Fruit fly (Drosophila melanogaster) Kc167 (cell line): Measurements from ENCODE around the gene Ndae1.

ENCODE experiments used
- Myc ChIP-seq: fragments of >200 bp; optimal IDR thresholded peaks from 2 replicates; lab custom pipeline; 2017; ENCODE audit warnings: missing external identifiers
- Sin3A ChIP-seq: fragments of >200 bp; optimal IDR thresholded peaks from 2 replicates; lab custom pipeline; 2018; ENCODE audit warnings: missing external identifiers
- h ChIP-seq: fragments of >200 bp; optimal IDR thresholded peaks from 3 replicates; lab custom pipeline; 2018; ENCODE audit warnings: missing external identifiers
- insv ChIP-seq: fragments of >200 bp; optimal IDR thresholded peaks from 3 replicates; lab custom pipeline; 2018; ENCODE audit warnings: missing external identifiers
- psq ChIP-seq: fragments of >200 bp; optimal IDR thresholded peaks from 2 replicates; lab custom pipeline; 2017; ENCODE audit warnings: missing external identifiers
- ttk ChIP-seq: sonication (Bioruptor generic); optimal IDR thresholded peaks from 2 replicates; lab custom pipeline; 2017; ENCODE audit warnings: missing external identifiers

The Ndae1 gene

DNA sequence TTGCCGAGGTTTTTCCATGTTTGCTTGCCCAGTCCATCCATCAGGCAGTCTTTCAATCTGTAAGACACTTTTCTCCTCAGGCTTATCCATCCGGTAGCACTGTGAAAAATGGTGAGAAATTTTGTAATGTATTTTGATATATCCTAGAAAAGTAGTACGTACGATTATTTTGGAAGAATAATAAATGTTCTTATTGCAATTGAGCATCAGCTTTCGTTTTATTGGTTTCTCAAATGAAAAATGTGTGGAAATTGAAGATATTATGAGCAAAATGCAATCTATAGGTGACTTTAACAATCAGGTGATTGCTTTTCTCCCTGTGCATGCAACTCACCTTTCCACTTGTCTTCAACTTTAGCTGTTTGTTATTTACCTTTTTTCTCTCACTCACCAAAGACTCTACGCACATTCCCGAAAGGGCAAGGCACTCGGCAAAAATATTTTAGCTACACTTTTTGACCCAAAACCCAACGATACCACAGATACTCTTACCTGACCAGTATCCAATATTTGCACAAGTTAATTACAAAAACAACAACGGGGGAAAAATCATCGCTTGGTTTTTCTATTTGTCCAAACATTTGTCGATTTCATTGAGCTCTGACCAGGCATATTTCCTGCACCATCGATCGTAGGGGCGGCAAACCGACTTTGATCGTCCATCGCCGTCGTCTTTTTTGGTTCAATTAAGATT is 28.6 kb upstream of the Ndae1 start:
- TF ChIP-seq psq = no peak

DNA sequence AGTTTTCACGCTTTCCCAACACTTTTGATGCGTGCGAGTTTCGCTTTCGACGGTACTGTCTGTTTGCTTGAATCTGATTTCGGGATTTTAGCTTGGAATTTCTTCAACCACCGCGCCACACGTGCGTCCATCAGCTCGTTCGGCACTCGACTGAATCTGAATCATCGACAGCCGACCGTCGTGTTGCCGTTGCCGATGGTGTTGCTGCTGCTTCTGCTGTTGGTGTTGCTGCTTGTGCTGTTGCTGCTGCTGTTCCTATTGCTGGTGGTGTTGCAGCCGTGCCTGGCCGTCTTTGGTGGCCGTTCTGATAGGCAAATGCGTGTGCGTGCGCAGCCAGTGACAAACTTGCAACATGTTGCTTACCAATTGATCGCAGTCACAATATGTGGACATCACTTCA is 27.9 kb upstream of the Ndae1 start, which contains the start of gene Wnt4:
Wnt4 (minus strand) TSS at position 155 of the 400 bp plus-strand sequence.
- TF ChIP-seq psq (no peak), insv (lab: Kevin White, UChicago) (no peak), Sin3A (lab: Kevin White, UChicago) (no peak), Myc (lab: Kevin White, UChicago) (no peak), h (lab: Kevin White, UChicago) (no peak), ttk (lab: Kevin White, UChicago) (no peak)

DNA sequence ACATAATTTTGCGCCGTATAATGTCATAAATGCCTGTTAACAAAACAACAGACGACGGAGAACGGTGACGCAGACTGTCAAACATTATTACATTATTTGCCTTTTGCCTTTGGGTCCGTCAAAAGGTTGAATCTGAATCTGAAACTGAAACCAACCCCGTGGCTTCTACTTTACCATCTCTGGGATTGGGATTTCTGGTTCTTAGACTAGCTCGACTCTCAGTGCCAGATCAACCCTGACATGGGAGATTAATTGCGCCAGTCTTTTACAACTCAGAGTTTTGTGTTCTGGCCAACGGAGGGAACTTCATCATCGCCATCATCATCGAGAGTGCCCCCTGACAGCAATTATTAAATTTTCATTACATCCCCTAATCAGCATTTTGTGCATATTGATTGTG is 23.3 kb upstream of the Ndae1 start:
- no peak for TF ChIP-seq Myc (lab: Kevin White, UChicago)
- no peak for TF ChIP-seq Sin3A (lab: Kevin White, UChicago)
- no peak for TF ChIP-seq h (lab: Kevin White, UChicago)
- TF ChIP-seq ttk (lab: Kevin White, UChicago) = no peak
- no peak for TF ChIP-seq psq
- no peak for TF ChIP-seq insv (lab: Kevin White, UChicago)

DNA sequence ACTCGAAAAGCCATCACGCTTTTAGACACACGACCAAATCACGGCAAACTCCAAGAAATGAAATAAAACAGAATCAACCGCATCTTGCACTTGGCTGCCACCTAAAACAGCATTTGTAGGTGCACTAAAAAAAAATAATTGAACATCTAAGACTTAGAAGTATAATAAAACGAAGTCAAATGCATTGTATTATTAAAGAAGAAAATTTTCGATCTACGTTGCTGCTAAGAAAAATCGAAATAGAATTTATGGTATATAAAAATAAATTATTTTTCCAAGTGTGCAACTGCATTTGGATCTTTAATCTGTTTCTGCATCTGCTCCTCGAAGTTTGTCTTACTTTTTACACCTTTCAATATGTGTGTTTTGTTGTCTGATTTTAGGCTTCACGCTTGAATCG is 21.1 kb upstream of the Ndae1 start:
- TF ChIP-seq ttk (lab: Kevin White, UChicago) (no peak), h (lab: Kevin White, UChicago) (no peak), psq (no peak), insv (lab: Kevin White, UChicago) (no peak), Sin3A (lab: Kevin White, UChicago) (no peak)

DNA sequence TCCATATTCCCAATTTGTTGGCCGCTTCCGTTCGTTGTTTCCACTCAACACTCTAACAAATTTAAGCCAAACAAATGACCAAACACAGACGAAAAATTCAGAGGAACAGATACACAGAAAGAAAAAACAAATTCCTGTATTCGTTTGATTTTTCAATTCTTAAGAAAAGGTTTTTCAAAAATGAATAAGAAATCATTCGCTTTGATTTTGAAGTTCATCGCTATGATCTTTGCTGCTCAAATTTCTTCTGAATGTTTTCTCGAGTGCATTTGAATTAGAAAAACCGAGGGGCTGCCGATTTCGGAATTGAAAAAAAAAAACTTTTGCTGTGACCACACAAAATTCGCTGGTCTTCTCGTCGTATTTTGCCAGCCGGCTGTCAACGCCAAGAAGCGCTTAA is 16.8 kb upstream of the Ndae1 start:
- TF ChIP-seq ttk (lab: Kevin White, UChicago) (no peak), h (lab: Kevin White, UChicago) (no peak), psq (no peak), Sin3A (lab: Kevin White, UChicago) (no peak), insv (lab: Kevin White, UChicago) (no peak), Myc (lab: Kevin White, UChicago) (no peak)

DNA sequence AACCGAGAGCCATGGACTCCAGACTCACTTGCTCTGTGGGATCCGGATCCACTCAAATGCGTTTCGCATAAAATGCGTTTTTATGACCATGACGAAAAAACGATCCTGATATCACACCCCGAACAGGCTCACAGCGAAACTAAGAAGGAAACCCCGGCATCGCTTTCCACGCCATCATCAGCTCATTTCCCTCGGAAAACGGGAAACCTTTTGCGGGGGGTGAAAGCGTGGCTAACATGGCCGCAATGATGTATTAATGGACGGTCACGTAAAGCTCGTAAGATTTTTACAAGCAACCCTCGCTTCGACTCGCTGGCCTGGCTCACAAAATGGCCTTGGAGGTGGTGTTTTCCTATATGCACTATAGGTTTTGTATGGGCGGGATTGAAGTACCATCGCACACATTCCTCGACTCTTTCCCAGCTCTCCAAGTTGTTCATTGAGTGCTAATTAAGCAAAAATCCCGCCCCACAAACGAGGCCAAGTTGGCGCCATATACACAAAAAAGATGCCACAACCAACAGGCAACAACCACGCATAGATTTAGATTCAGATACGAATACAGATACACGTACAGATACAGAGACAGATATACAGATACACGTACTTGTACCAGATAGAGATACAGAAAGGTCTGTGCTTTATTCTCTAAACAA is 15.9 kb upstream of the Ndae1 start:
- TF ChIP-seq Sin3A (lab: Kevin White, UChicago) = no peak
- no peak for TF ChIP-seq ttk (lab: Kevin White, UChicago)
- no peak for TF ChIP-seq h (lab: Kevin White, UChicago)
- TF ChIP-seq psq = no peak
- no peak for TF ChIP-seq insv (lab: Kevin White, UChicago)
- no peak for TF ChIP-seq Myc (lab: Kevin White, UChicago)

DNA sequence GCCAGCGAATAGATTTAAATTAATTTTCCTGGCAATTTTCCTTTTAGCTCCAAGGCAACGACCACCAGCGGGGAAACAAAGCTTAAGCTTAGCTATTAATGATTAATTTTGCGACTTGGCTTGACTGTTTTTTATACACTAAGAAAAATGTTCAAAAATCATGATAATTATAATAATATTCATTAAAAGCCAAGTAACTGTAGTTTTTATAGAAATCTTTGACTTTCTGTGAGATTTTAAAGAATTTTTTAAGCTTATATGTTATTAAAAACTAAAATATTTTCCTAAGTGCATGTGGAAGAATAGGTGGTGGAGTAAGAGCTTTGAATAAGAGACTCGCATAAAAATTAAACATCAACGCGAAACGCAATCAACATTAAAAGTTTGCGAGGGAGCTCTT is 15.3 kb upstream of the Ndae1 start:
- TF ChIP-seq Myc (lab: Kevin White, UChicago) (no peak), h (lab: Kevin White, UChicago) (no peak), Sin3A (lab: Kevin White, UChicago) (no peak), ttk (lab: Kevin White, UChicago) (no peak), insv (lab: Kevin White, UChicago) (no peak), psq (no peak)

DNA sequence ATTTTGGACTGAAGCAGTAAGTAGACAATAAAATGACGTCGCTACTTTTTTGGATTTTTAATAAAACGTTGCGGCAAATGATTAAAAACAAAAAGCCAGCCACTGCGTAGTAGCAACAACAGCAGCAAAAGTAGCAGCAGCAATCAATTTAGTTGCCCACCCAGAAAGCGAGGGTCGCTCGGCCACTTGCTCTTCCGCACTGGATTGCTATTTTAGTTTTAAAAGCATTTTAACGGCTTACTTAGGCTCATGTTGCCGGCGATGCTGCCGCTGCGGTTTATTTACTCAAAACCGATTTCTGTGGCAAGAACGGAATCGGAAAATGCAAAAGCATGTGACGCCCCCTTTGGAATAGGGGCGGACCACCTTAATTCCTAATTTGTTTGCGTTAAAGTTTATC is 13.4 kb upstream of the Ndae1 start:
- no peak for TF ChIP-seq psq
- no peak for TF ChIP-seq Myc (lab: Kevin White, UChicago)
- no peak for TF ChIP-seq Sin3A (lab: Kevin White, UChicago)
- no peak for TF ChIP-seq ttk (lab: Kevin White, UChicago)
- TF ChIP-seq h (lab: Kevin White, UChicago) = no peak
- no peak for TF ChIP-seq insv (lab: Kevin White, UChicago)

DNA sequence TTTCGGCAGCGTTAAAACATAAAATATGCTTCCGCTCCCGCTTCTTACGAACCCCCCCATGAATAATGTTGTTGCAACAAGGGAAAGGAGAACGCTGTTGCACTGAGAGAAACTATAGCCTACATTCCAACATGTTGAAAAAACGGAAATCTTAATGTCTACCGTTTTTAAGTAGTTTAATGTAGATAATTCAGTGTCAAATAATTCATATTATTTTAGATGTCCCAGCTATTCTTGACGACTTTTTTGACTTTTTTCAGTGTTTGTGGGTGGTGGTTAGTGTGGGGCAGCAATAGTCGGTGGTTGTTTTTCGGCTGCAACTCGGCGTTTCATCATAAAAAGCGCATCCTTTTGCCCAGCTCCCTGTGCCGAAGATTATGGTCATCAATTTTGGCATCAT is 12.8 kb upstream of the Ndae1 start:
- TF ChIP-seq ttk (lab: Kevin White, UChicago) (no peak), Sin3A (lab: Kevin White, UChicago) (no peak), h (lab: Kevin White, UChicago) (no peak), Myc (lab: Kevin White, UChicago) (no peak), psq (no peak), insv (lab: Kevin White, UChicago) (no peak)

DNA sequence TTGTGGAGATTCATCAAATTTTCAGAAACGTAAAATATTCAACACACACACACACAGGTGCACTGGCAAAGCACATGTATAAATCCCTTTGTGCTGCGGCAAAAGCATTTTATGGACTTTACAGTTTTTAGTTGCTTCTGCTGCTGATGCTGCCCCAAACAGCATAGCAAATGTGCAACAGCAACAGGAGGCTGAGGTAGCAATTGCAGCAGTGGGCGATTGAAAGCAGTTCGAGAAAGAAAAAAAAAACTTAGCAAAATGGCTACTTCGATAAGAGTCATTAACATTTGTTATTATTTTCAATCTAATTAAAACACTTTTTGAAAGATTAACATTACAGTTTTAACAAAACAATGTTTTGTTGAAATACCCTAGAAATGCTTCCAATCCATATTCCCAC is 11.1 kb upstream of the Ndae1 start:
- no peak for TF ChIP-seq h (lab: Kevin White, UChicago)
- no peak for TF ChIP-seq Myc (lab: Kevin White, UChicago)
- no peak for TF ChIP-seq insv (lab: Kevin White, UChicago)
- TF ChIP-seq Sin3A (lab: Kevin White, UChicago) = no peak
- no peak for TF ChIP-seq psq
- no peak for TF ChIP-seq ttk (lab: Kevin White, UChicago)

DNA sequence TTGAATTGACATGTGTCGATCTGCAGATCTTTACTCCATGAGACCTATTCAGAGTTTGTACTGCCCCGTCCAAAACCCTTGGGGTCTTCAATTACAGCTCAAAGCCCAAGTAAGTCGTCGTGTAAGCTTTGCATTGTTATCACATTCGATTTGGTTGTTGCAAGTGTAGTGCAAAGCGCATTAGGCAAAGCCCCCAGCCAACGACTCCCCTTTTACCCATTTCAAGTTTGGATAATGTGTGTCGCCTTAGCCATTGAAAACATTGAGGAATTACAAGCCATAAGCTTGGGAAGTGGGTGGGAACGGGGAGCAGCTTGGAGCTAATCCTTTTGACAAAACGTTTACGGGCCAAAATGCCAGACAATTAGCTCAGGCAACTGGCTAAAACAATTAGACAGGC is 10.4 kb upstream of the Ndae1 start:
- TF ChIP-seq ttk (lab: Kevin White, UChicago) = no peak
- no peak for TF ChIP-seq psq
- no peak for TF ChIP-seq h (lab: Kevin White, UChicago)
- TF ChIP-seq Myc (lab: Kevin White, UChicago) = no peak
- TF ChIP-seq Sin3A (lab: Kevin White, UChicago) = no peak
- no peak for TF ChIP-seq insv (lab: Kevin White, UChicago)

DNA sequence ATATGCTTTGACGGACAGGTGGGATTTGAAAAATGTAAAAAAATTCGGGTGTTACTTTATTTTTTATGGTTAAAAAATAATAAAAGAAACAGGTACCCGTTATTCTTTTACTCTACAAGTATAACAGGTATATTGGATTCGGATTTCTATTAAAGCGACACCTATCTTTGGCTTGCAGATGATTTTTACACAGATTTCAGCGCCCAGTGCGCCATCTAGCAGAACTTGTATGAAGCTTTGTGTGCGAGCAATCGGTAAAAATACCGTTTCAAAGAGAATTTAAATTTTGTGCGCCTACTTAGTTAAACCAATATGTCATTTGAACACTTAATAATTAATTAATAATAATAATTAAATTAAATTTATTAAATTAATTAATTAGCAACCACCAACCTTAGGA is 9.0 kb upstream of the Ndae1 start:
- no peak for TF ChIP-seq h (lab: Kevin White, UChicago)
- no peak for TF ChIP-seq Sin3A (lab: Kevin White, UChicago)
- TF ChIP-seq psq = no peak
- TF ChIP-seq Myc (lab: Kevin White, UChicago) = no peak
- no peak for TF ChIP-seq insv (lab: Kevin White, UChicago)
- TF ChIP-seq ttk (lab: Kevin White, UChicago) = no peak
